Fruit fly (Drosophila melanogaster) whole organism, embryonic: ENCODE measurements around the gene CG13367.

Experiments
- CG12071 ChIP-seq: fragments of 200-800 bp; sonication (Bioruptor generic); optimal IDR thresholded peaks from 3 replicates; lab custom pipeline; 2018; ENCODE audit warnings: missing biosample characterization, mild to moderate bottlenecking, missing genetic modification characterization
- CG12299 ChIP-seq: fragments of 200-800 bp; sonication (Bioruptor generic); optimal IDR thresholded peaks from 2 replicates; lab custom pipeline; 2018; ENCODE audit warnings: missing biosample characterization, mild to moderate bottlenecking, missing genetic modification characterization
- CG14667 ChIP-seq: fragments of 200-800 bp; sonication (Bioruptor generic); IDR thresholded peaks from 2 replicates; pipeline ENCODE4 v1.3.6; 2022; ENCODE audit warnings: missing biosample characterization, missing genetic modification characterization
- CG14860 ChIP-seq: fragments of 200-800 bp; sonication (Bioruptor generic); IDR thresholded peaks from 3 replicates; pipeline ENCODE4 v1.3.6; 2022; ENCODE audit warnings: missing biosample characterization, missing genetic modification characterization; ENCODE audit not compliant: partially characterized antibody
- CG16815 ChIP-seq: fragments of 200-800 bp; sonication (Bioruptor generic); optimal IDR thresholded peaks from 3 replicates; lab custom pipeline; 2017; ENCODE audit warnings: missing biosample characterization, mild to moderate bottlenecking, missing genetic modification characterization
- CG9609 ChIP-seq: fragments of 200-800 bp; sonication (Bioruptor generic); optimal IDR thresholded peaks from 3 replicates; lab custom pipeline; 2016; ENCODE audit warnings: missing biosample characterization, missing genetic modification characterization
- CTCF ChIP-seq: fragments of 200-800 bp; sonication (Bioruptor generic); optimal IDR thresholded peaks from 2 replicates; lab custom pipeline; 2017; ENCODE audit warnings: missing biosample characterization, mild to moderate bottlenecking, missing genetic modification characterization, moderate library complexity
- D19A ChIP-seq: fragments of 200-800 bp; optimal IDR thresholded peaks from 3 replicates; lab custom pipeline; 2019; ENCODE audit warnings: missing biosample characterization, mild to moderate bottlenecking, missing genetic modification characterization, moderate library complexity
- Fer3 ChIP-seq: fragments of 200-800 bp; sonication (Bioruptor generic); optimal IDR thresholded peaks from 2 replicates; lab custom pipeline; 2018; ENCODE audit warnings: missing biosample characterization, mild to moderate bottlenecking, missing genetic modification characterization, moderate library complexity
- HHEX ChIP-seq: fragments of 200-800 bp; sonication (Bioruptor generic); optimal IDR thresholded peaks from 3 replicates; lab custom pipeline; 2017; ENCODE audit warnings: missing biosample characterization, mild to moderate bottlenecking, missing genetic modification characterization, missing genetic modification reagents
- Oli ChIP-seq: fragments of 200-800 bp; sonication (Bioruptor generic); optimal IDR thresholded peaks from 2 replicates; lab custom pipeline; 2018; ENCODE audit warnings: missing biosample characterization, mild to moderate bottlenecking, missing genetic modification characterization, moderate library complexity
- fd96Cb ChIP-seq: fragments of 200-800 bp; sonication (Bioruptor generic); optimal IDR thresholded peaks from 2 replicates; lab custom pipeline; 2018; ENCODE audit warnings: missing biosample characterization, mild to moderate bottlenecking, missing genetic modification characterization, moderate library complexity
- gt ChIP-seq: fragments of 200-800 bp; sonication (Bioruptor generic); IDR thresholded peaks from 2 replicates; pipeline ENCODE4 v1.3.6; 2022; ENCODE audit warnings: missing biosample characterization, missing genetic modification characterization

DNA sequence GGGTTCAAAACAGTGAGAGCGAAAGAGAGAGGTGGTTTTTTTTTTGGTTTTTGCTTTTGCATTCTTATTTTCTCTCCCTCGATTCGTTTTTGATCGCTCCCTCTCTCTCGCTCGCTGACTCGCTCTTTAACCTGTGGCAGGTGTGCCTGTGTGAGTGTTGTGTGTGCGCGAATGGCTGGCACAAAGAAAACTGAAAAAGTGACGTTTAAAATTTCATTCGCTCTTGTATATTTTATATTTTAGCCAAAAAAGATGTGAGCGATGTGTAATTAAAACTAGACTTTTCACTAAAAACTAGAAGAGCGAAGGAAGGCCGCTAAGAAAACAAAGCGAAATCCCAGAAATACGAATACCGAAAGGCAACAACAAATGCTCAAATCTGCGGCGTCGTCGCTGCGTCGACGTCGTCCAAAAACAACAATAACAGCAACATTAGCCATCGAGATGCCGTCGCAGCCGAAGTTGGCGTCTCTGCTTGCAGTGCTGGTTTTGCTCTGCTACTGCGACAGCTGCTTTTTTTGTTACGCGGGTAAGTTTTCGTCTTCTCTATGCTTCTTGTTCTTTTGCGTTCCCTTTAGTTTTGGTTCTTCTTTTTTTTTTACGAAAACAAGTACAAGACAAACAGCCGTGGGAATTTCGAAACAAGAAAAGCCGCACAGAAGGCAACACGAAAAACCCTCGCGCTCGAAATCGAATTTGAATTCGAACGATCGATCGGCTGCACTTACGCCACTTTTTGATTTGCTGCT, 42.9 kb downstream of the CG13367 start:
- TF ChIP-seq CG14860 (GFP tag; lab: Robert Waterston, UW) (no peak), CG12071 (GFP tag; lab: Kevin White, UChicago) (no peak), D19A (tag; lab: Kevin White, UChicago) (no peak), CG12299 (tag; lab: Kevin White, UChicago) (no peak), Fer3 (no peak), HHEX (GFP tag; lab: Kevin White, UChicago) (no peak), CTCF (GFP tag; lab: Kevin White, UChicago) (no peak), CG14667 (no peak), fd96Cb (tag; lab: Kevin White, UChicago) (no peak), Oli (tag; lab: Kevin White, UChicago) (no peak), CG16815 (no peak), gt (GFP tag; lab: Robert Waterston, UW) (no peak), CG9609 (GFP tag; lab: Kevin White, UChicago) (no peak)
